Worm (Caenorhabditis elegans): ENCODE data around the gene Y62E10A.20.

The Y62E10A.20 gene

ce11 chrIV:13388779-13389178 lies 2.9 kb upstream of the Y62E10A.20 start (continued):
- no peak for TF ChIP-seq madf-5 (GFP tag; IDR thresholded peaks at IDR 0.05)
- no peak for TF ChIP-seq ceh-28 (tag; optimal IDR thresholded peaks at IDR 0.05)
- TF ChIP-seq fkh-10 (GFP tag; optimal IDR thresholded peaks at IDR 0.05): no peak
- peak; percentile 30; the same call in 1 of the 2 replicates for TF ChIP-seq dmd-6 (GFP tag; IDR thresholded peaks at IDR 0.05)
- no peak for TF ChIP-seq snpc-1.2 (GFP tag; IDR thresholded peaks at IDR 0.05)
- TF ChIP-seq vab-7 (GFP tag; IDR thresholded peaks at IDR 0.05): no peak
- TF ChIP-seq Y48G9A.11 (GFP tag; IDR thresholded peaks at IDR 0.05): no peak
- TF ChIP-seq nhr-77 (tag; optimal IDR thresholded peaks at IDR 0.05): peak; percentile 60
- TF ChIP-seq daf-19 (GFP tag; conservative IDR thresholded peaks at IDR 0.05): peak; percentile 81
- TF ChIP-seq dpl-1 (GFP tag; optimal IDR thresholded peaks at IDR 0.05): no peak
- TF ChIP-seq nhr-76 (tag; optimal IDR thresholded peaks at IDR 0.05): no peak
- no peak for TF ChIP-seq daf-8 (GFP tag; IDR thresholded peaks at IDR 0.05)
- TF ChIP-seq ama-1 (optimal IDR thresholded peaks at IDR 0.05): peak; percentile 94
- peak; percentile 29 for TF ChIP-seq sdz-12 (GFP tag; optimal IDR thresholded peaks at IDR 0.05)
- peak; percentile 19 for TF ChIP-seq spr-1 (tag; optimal IDR thresholded peaks at IDR 0.05)
- peak; percentile 41 for TF ChIP-seq lin-13 (GFP tag; optimal IDR thresholded peaks at IDR 0.05)
- no peak for TF ChIP-seq F26F4.8 (GFP tag; conservative IDR thresholded peaks at IDR 0.05)
- TF ChIP-seq nhr-42 (GFP tag; IDR thresholded peaks at IDR 0.05): peak; percentile 39; the same call in 1 of the 2 replicates
- peak; percentile 42; the same call in 1 of the 2 replicates for TF ChIP-seq pha-4 (GFP tag; IDR thresholded peaks at IDR 0.05)
- no peak for TF ChIP-seq pha-4 (tag; optimal IDR thresholded peaks at IDR 0.05)
- TF ChIP-seq nhr-28 (tag; optimal IDR thresholded peaks at IDR 0.05): peak; percentile 32
- no peak for TF ChIP-seq snpc-4 (tag; optimal IDR thresholded peaks at IDR 0.05)
- TF ChIP-seq daf-16 (GFP tag; optimal IDR thresholded peaks at IDR 0.05): peak in 1 of 2 experiments; percentile 7
- no peak for TF ChIP-seq daf-16 (tag; optimal IDR thresholded peaks at IDR 0.05)
- no peak for TF ChIP-seq zip-11 (GFP tag; IDR thresholded peaks at IDR 0.05)
- TF ChIP-seq ces-1 (GFP tag; optimal IDR thresholded peaks at IDR 0.05): no peak
- no peak for TF ChIP-seq nhr-41 (GFP tag; IDR thresholded peaks at IDR 0.05)
- no peak for TF ChIP-seq lin-29 (GFP tag; IDR thresholded peaks at IDR 0.05)

ce11 chrIV:13386903-13387302 lies 1.0 kb upstream of the Y62E10A.20 start, which contains the start of gene lsm-3:
lsm-3 (plus strand) TSS chrIV:13387203.
- TF ChIP-seq unc-62 (GFP tag; optimal IDR thresholded peaks at IDR 0.05 in 1 of 2) (peak in 1 of 2 experiments; percentile 88), unc-62 (tag; optimal IDR thresholded peaks at IDR 0.05) (no peak), vab-7 (GFP tag; IDR thresholded peaks at IDR 0.05) (no peak), spr-1 (tag; optimal IDR thresholded peaks at IDR 0.05) (no peak)

DNA sequence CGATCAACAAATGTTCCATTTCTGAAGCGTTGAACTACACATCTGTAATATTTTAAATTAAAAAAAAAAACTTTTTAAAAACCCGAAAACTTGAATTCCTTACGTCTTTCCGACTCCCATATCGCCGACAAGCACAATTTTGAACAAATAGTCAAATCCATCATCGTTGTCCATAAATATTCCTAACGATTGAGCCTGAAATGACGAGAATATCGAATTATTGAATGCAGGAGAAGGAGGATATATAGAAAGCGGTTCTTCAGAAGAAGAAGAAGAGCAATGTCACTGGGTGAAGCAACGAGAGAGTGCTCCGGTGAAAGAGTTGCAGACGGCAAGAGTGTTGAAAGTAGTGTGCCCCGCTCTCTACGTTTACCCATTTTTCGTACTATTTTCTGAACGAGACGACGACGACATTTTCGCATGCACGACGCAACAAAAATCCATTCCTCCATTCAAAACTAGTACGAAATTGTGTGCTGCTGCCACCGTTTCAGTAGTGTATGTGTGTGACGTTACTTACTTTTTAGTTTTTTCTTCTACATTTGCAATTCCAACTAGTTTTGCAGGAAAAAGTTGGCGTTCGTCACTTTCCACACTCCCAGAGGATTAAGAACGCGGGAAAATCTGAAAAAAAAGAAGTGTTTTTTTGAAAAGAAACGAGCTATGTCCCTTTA lies 2.0 kb downstream of the Y62E10A.20 start, which contains the start of gene rab-19:
TSS of gene rab-19 (minus strand) at position 624 of the 674 bp plus-strand sequence.
- peak in 1 of 2 experiments; percentile 19 for TF ChIP-seq hif-1 (tag; optimal IDR thresholded peaks at IDR 0.05)
- TF ChIP-seq lin-38 (GFP tag; IDR thresholded peaks at IDR 0.05): peak; percentile 32; the same call in 1 of the 2 replicates
- TF ChIP-seq dmd-9 (GFP tag; IDR thresholded peaks at IDR 0.05): no peak
- TF ChIP-seq F37D6.2 (tag; optimal IDR thresholded peaks at IDR 0.05): no peak
- peak; percentile 60 for TF ChIP-seq aha-1 (tag)
- no peak for TF ChIP-seq unc-130 (GFP tag; optimal IDR thresholded peaks at IDR 0.05)
- no peak for TF ChIP-seq lsy-2 (tag; optimal IDR thresholded peaks at IDR 0.05)
- 0 out of 2 replicates have a peak, but pooled peaks have one; percentile 40 for TF ChIP-seq hmg-1.1 (GFP tag; IDR thresholded peaks at IDR 0.05)
- TF ChIP-seq mep-1 (tag; optimal IDR thresholded peaks at IDR 0.05): peak; percentile 10
- TF ChIP-seq sdz-12 (GFP tag; optimal IDR thresholded peaks at IDR 0.05): no peak
- TF ChIP-seq spr-3 (GFP tag; optimal IDR thresholded peaks at IDR 0.05): no peak
- TF ChIP-seq ceh-32 (tag; optimal IDR thresholded peaks at IDR 0.05; ENCODE audit: poor library complexity): no peak

Measured in whole organism, L4 larva.